Fruit fly (Drosophila melanogaster): ENCODE data around the gene CG46468.
A peak's percentile ranks its signal among the peaks of the same experiment; 100 is the strongest.

The CG46468 gene

DNA sequence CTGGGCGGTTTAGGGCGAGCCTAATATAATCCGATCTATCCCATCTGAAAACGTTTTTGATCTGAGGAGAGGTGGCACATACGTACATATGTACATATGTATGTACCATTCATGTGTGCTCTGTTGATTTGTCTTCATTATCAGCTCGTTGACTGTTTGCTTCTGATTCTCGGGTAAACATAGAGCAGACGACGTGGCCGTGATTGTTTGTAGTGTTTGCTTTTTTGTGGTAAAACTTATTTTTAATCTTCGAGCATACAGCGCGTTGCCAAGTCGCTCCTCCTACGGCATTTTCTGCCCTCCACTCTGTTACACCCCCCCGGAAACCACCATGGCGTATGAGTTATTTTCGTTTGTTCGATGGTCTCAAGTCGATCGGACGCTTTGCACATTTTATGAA lies 39.5 kb downstream of the CG46468 start (continued):
- peak; percentile 82 for TF ChIP-seq scrt (GFP tag; optimal IDR thresholded peaks at IDR 0.05)
- peak; percentile 92 for TF ChIP-seq sob (GFP tag; IDR thresholded peaks at IDR 0.05)
- TF ChIP-seq CG9437 (GFP tag; optimal IDR thresholded peaks at IDR 0.05): peak; percentile 21
- TF ChIP-seq Lpt (GFP tag; optimal IDR thresholded peaks at IDR 0.05): no peak
- TF ChIP-seq CG10979 (tag; optimal IDR thresholded peaks at IDR 0.05): peak; percentile 54
- peak; percentile 90 for TF ChIP-seq CG1529 (GFP tag; optimal IDR thresholded peaks at IDR 0.05)
- no peak for TF ChIP-seq nerfin-2 (GFP tag; IDR thresholded peaks at IDR 0.05; ENCODE audit: partially characterized antibody)
- no peak for TF ChIP-seq unc-4 (GFP tag; IDR thresholded peaks at IDR 0.05; ENCODE audit: partially characterized antibody)
- peak; percentile 98 for TF ChIP-seq mirr (GFP tag; optimal IDR thresholded peaks at IDR 0.05)
- peak; percentile 97 for TF ChIP-seq lab (GFP tag; optimal IDR thresholded peaks at IDR 0.05)
- no peak for TF ChIP-seq CG16813 (GFP tag; IDR thresholded peaks at IDR 0.05; ENCODE audit: partially characterized antibody)
- peak; percentile 7 for TF ChIP-seq phol (tag; optimal IDR thresholded peaks at IDR 0.05)
- TF ChIP-seq CG3407 (GFP tag; optimal IDR thresholded peaks at IDR 0.05): peak; percentile 95
- TF ChIP-seq CG34422 (GFP tag; IDR thresholded peaks at IDR 0.05): peak; percentile 49; the same call in 1 of the 3 replicates
- TF ChIP-seq jing (GFP tag; optimal IDR thresholded peaks at IDR 0.05): peak; percentile 50
- peak; percentile 12; the same call in 1 of the 2 replicates for TF ChIP-seq ssp (GFP tag; IDR thresholded peaks at IDR 0.05)
- no peak for TF ChIP-seq br (optimal IDR thresholded peaks at IDR 0.05)
- peak; percentile 95 for TF ChIP-seq CG11398 (GFP tag; optimal IDR thresholded peaks at IDR 0.05)
- TF ChIP-seq CG1024 (GFP tag; IDR thresholded peaks at IDR 0.05): peak; percentile 68; the same call in 1 of the 2 replicates
- TF ChIP-seq cas (GFP tag; IDR thresholded peaks at IDR 0.05): no peak
- TF ChIP-seq NfI (GFP tag; optimal IDR thresholded peaks at IDR 0.05): peak; percentile 74
- TF ChIP-seq zen (tag; optimal IDR thresholded peaks at IDR 0.05): peak; percentile 59
- peak; percentile 88 for TF ChIP-seq CG3838 (GFP tag; optimal IDR thresholded peaks at IDR 0.05)
- peak; percentile 93 for TF ChIP-seq so (GFP tag; IDR thresholded peaks at IDR 0.05)
- peak; percentile 45 for TF ChIP-seq CG12155 (GFP tag; optimal IDR thresholded peaks at IDR 0.05)
- TF ChIP-seq CG18764 (GFP tag; optimal IDR thresholded peaks at IDR 0.05): peak; percentile 92
- peak; percentile 38 for TF ChIP-seq CG15073 (GFP tag; optimal IDR thresholded peaks at IDR 0.05)
- no peak for TF ChIP-seq CG6272 (GFP tag; IDR thresholded peaks at IDR 0.05)
- TF ChIP-seq z (GFP tag; IDR thresholded peaks at IDR 0.05): peak; percentile 80
- peak; percentile 52; the same call in 1 of the 2 replicates for TF ChIP-seq CG4360 (GFP tag; IDR thresholded peaks at IDR 0.05)
- TF ChIP-seq nmo (GFP tag; optimal IDR thresholded peaks at IDR 0.05): peak; percentile 32
- TF ChIP-seq Neu2 (GFP tag; optimal IDR thresholded peaks at IDR 0.05; ENCODE audit: borderline replicate concordance): no peak
- TF ChIP-seq CG2678 (tag; optimal IDR thresholded peaks at IDR 0.05): peak; percentile 91
- peak; percentile 92 for TF ChIP-seq CG17912 (GFP tag; optimal IDR thresholded peaks at IDR 0.05)
- TF ChIP-seq CG14710 (tag; optimal IDR thresholded peaks at IDR 0.05): peak; percentile 88
- peak; percentile 87 for TF ChIP-seq maf-S (GFP tag; optimal IDR thresholded peaks at IDR 0.05)
- no peak for TF ChIP-seq Hmx (GFP tag; optimal IDR thresholded peaks at IDR 0.05)
- TF ChIP-seq NFAT (GFP tag; IDR thresholded peaks at IDR 0.05): peak; percentile 49; the same call in 1 of the 2 replicates
- TF ChIP-seq dmrt99B (tag; optimal IDR thresholded peaks at IDR 0.05): peak; percentile 63
- TF ChIP-seq sisA (GFP tag; IDR thresholded peaks at IDR 0.05): no peak
- peak; percentile 92 for TF ChIP-seq CG33213 (GFP tag; optimal IDR thresholded peaks at IDR 0.05)
- peak; percentile 78 for TF ChIP-seq cato (GFP tag; optimal IDR thresholded peaks at IDR 0.05; ENCODE audit: borderline replicate concordance)
- peak; percentile 34; the same call in 1 of the 3 replicates for TF ChIP-seq croc (GFP tag; conservative IDR thresholded peaks at IDR 0.05)
- peak; percentile 77 for TF ChIP-seq repo (GFP tag; optimal IDR thresholded peaks at IDR 0.05)
- TF ChIP-seq CG31224 (GFP tag; IDR thresholded peaks at IDR 0.05): peak; percentile 89
- peak; percentile 73 for TF ChIP-seq CG11247 (GFP tag; IDR thresholded peaks at IDR 0.05)
- 0 out of 2 replicates have a peak, but pooled peaks have one; percentile 42 for TF ChIP-seq CG10959 (GFP tag; IDR thresholded peaks at IDR 0.05)
- peak; percentile 91 for TF ChIP-seq her (GFP tag; optimal IDR thresholded peaks at IDR 0.05)
- TF ChIP-seq Trl (optimal IDR thresholded peaks at IDR 0.05): no peak
- peak; percentile 97 for TF ChIP-seq Trl (GFP tag; optimal IDR thresholded peaks at IDR 0.05)
- peak; percentile 77 for TF ChIP-seq CG18476 (GFP tag; optimal IDR thresholded peaks at IDR 0.05)
